Worm (Caenorhabditis elegans): Measurements from ENCODE around the gene mrps-28.

- TF ChIP-seq alr-1 (tag; optimal IDR thresholded peaks at IDR 0.05; ENCODE audit: borderline replicate concordance) (no peak), ceh-82 (tag; optimal IDR thresholded peaks at IDR 0.05) (no peak), ama-1 (optimal IDR thresholded peaks at IDR 0.05) (no peak), nhr-77 (tag; optimal IDR thresholded peaks at IDR 0.05) (no peak), nhr-20 (tag; optimal IDR thresholded peaks at IDR 0.05) (no peak), elt-3 (tag; optimal IDR thresholded peaks at IDR 0.05) (peak in 1 of 6 experiments; percentile 39), nhr-71 (tag; optimal IDR thresholded peaks at IDR 0.05) (no peak), nhr-28 (tag; optimal IDR thresholded peaks at IDR 0.05) (no peak), lin-13 (GFP tag; optimal IDR thresholded peaks at IDR 0.05) (no peak), ztf-4 (tag; optimal IDR thresholded peaks at IDR 0.05) (no peak)
These were observed 30.9 kb upstream of the mrps-28 start, which contains the start of gene nlp-26 for ce11 chrV:19613161-19613560.
